Worm (Caenorhabditis elegans): ENCODE data around the gene hsp-12.6.

DNA sequence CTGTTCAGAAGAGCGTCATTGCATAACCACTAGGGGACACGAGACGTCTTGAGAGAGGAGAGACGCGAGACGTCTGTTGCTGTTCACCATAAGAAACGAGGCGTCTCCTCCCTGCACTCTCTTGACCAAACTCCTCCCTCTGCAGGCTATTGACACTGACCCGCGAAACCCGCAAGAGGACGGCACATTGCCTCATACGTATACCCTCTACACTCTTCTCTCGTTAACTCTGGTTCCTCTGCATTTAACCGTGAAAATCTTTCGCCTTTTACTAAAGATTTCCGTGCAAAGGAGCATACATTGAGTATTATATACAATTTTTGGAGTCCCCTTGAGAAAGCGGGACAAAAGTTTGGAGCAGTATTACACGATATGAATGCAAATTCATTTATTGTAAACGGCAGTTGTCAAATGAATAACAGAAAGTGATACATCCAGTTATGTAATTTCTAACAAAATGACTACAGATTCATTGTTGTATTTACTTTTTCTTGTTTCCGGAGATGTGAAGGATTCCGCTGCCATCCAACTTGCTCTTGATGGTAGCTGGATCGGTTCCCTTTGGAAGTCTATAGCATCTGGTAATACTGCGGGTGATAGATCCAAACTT, 2.5 kb downstream of the hsp-12.6 start:
- no peak for TF ChIP-seq ceh-45 (GFP tag; IDR thresholded peaks at IDR 0.05)
- peak; percentile 41 for TF ChIP-seq ceh-2 (tag; optimal IDR thresholded peaks at IDR 0.05)
- TF ChIP-seq F13H6.1 (tag; optimal IDR thresholded peaks at IDR 0.05) = peak; percentile 42

Measured in whole organism, late embryonic.